Worm (Caenorhabditis elegans) whole organism, L4 larva: ENCODE results near the gene srv-9.

Experiments used
- D1046.2 ChIP-seq: fragments of 200-800 bp; sonication (Bioruptor generic); IDR thresholded peaks from 2 replicates; pipeline ENCODE4 v1.3.6; 2022; ENCODE audit warnings: missing genetic modification characterization, missing compliant biosample characterization
- F10B5.3 ChIP-seq: sonication (generic microtip); optimal IDR thresholded peaks from 2 replicates; lab custom pipeline; 2016; ENCODE audit warnings: mild to moderate bottlenecking, missing genetic modification characterization, missing compliant biosample characterization
- F26F4.8 ChIP-seq: fragments of 200-800 bp; sonication (Bioruptor generic); conservative IDR thresholded peaks from 2 replicates; pipeline ENCODE4 v1.3.6; 2022; ENCODE audit warnings: missing genetic modification characterization, missing compliant biosample characterization
- F49E8.2 ChIP-seq: sonication (generic microtip); optimal IDR thresholded peaks from 2 replicates; lab custom pipeline; 2016; ENCODE audit warnings: missing compliant biosample characterization, mild to moderate bottlenecking, missing genetic modification characterization, borderline replicate concordance
- R02D3.7 ChIP-seq: fragments of 150-350 bp; sonication (generic microtip); optimal IDR thresholded peaks from 3 replicates; lab custom pipeline; 2014; ENCODE audit warnings: missing biosample characterization, missing genetic modification characterization
- T20F7.1 ChIP-seq: fragments of 200-800 bp; sonication (Bioruptor generic); optimal IDR thresholded peaks from 2 replicates; lab custom pipeline; 2018; ENCODE audit warnings: mild to moderate bottlenecking, missing genetic modification characterization, missing compliant biosample characterization
- T26A8.4 ChIP-seq: fragments of 200-800 bp; sonication (Bioruptor generic); IDR thresholded peaks from 2 replicates; pipeline ENCODE4 v1.3.6; 2022; ENCODE audit warnings: missing genetic modification characterization, missing compliant biosample characterization
- Y105C5A.15 ChIP-seq: fragments of 200-800 bp; sonication (Bioruptor generic); IDR thresholded peaks from 2 replicates; pipeline ENCODE4 v1.3.6; 2022; ENCODE audit warnings: missing genetic modification characterization, missing compliant biosample characterization
- Y5F2A.4 ChIP-seq: fragments of 200-800 bp; sonication (Bioruptor generic); optimal IDR thresholded peaks from 2 replicates; lab custom pipeline; 2018; ENCODE audit warnings: mild to moderate bottlenecking, missing genetic modification characterization, missing compliant biosample characterization
- aha-1 ChIP-seq: fragments of 150-350 bp; peaks from one replicate; lab custom pipeline; 2014; ENCODE audit warnings: missing biosample characterization, missing genetic modification characterization
- aly-2 ChIP-seq: sonication (generic microtip); optimal IDR thresholded peaks from 2 replicates; lab custom pipeline; 2018; ENCODE audit warnings: missing biosample characterization, missing genetic modification characterization
- ceh-28 ChIP-seq: fragments of 150-350 bp; optimal IDR thresholded peaks from 2 replicates; lab custom pipeline; 2014; ENCODE audit warnings: missing biosample characterization, missing genetic modification reagents, missing genetic modification characterization
- ceh-32 ChIP-seq: sonication (generic microtip); optimal IDR thresholded peaks from 2 replicates; lab custom pipeline; 2016; ENCODE audit warnings: mild to moderate bottlenecking, missing genetic modification characterization, missing compliant biosample characterization; ENCODE audit not compliant: poor library complexity
- ces-1 ChIP-seq: fragments of 150-350 bp; sonication (generic microtip); optimal IDR thresholded peaks from 4 replicates; lab custom pipeline; 2014; ENCODE audit warnings: missing biosample characterization, missing genetic modification reagents, missing genetic modification characterization
- ctbp-1 ChIP-seq: fragments of 200-800 bp; sonication (Bioruptor generic); IDR thresholded peaks from 2 replicates; pipeline ENCODE4 v1.3.6; 2022; ENCODE audit warnings: missing genetic modification reagents, missing genetic modification characterization, missing compliant biosample characterization
- daf-12 ChIP-seq: fragments of 150-350 bp; optimal IDR thresholded peaks from 2 replicates; lab custom pipeline; 2014; ENCODE audit warnings: missing biosample characterization, missing genetic modification reagents, missing genetic modification characterization
- daf-19 ChIP-seq: fragments of 200-800 bp; sonication (Bioruptor generic); conservative IDR thresholded peaks from 2 replicates; pipeline ENCODE4 v1.3.6; 2022; ENCODE audit warnings: missing genetic modification characterization, missing compliant biosample characterization
- dmd-8 ChIP-seq: fragments of 200-800 bp; sonication (Bioruptor generic); IDR thresholded peaks from 2 replicates; pipeline ENCODE4 v1.3.6; 2022; ENCODE audit warnings: missing genetic modification characterization, missing compliant biosample characterization
- dmd-9 ChIP-seq: fragments of 200-800 bp; sonication (Bioruptor generic); IDR thresholded peaks from 2 replicates; pipeline ENCODE4 v1.3.6; 2022; ENCODE audit warnings: missing genetic modification reagents, missing genetic modification characterization, missing compliant biosample characterization
- fkh-10 ChIP-seq: fragments of 150-350 bp; optimal IDR thresholded peaks from 2 replicates; lab custom pipeline; 2014; ENCODE audit warnings: missing biosample characterization, missing genetic modification reagents, missing genetic modification characterization
- gei-8 ChIP-seq: fragments of 200-800 bp; sonication (Bioruptor generic); optimal IDR thresholded peaks from 2 replicates; lab custom pipeline; 2018; ENCODE audit warnings: mild to moderate bottlenecking, missing genetic modification characterization, missing compliant biosample characterization
- hif-1 ChIP-seq, 2 experiments: sonication (generic microtip); optimal IDR thresholded peaks; 2 replicates each; lab custom pipeline; 2016 to 2017; ENCODE audit warnings: missing compliant biosample characterization in 2 of 2, missing genetic modification characterization in 2 of 2, missing genetic modification reagents in 2 of 2, missing genotype in 2 of 2, mild to moderate bottlenecking in 1 of 2
- hlh-30 ChIP-seq: sonication (generic microtip); optimal IDR thresholded peaks from 2 replicates; lab custom pipeline; 2017; ENCODE audit warnings: antibody characterized with exemption, mild to moderate bottlenecking, missing genetic modification characterization, missing compliant biosample characterization; ENCODE audit not compliant: insufficient read depth
- hmg-1.1 ChIP-seq: fragments of 200-800 bp; sonication (Bioruptor generic); IDR thresholded peaks from 2 replicates; pipeline ENCODE4 v1.3.6; 2022; ENCODE audit warnings: missing genetic modification reagents, missing genetic modification characterization, missing compliant biosample characterization
- jun-1 ChIP-seq: fragments of 150-350 bp; optimal IDR thresholded peaks from 2 replicates; lab custom pipeline; 2014; ENCODE audit warnings: missing biosample characterization, missing genetic modification reagents, missing genetic modification characterization
- lim-7 ChIP-seq: fragments of 200-800 bp; sonication (Bioruptor generic); IDR thresholded peaks from 2 replicates; pipeline ENCODE4 v1.3.6; 2022; ENCODE audit warnings: missing genetic modification characterization, missing compliant biosample characterization
- lin-13 ChIP-seq: fragments of 150-350 bp; optimal IDR thresholded peaks from 2 replicates; lab custom pipeline; 2014; ENCODE audit warnings: missing biosample characterization, missing genetic modification reagents, missing genetic modification characterization
- lin-29 ChIP-seq: fragments of 200-800 bp; sonication (Bioruptor generic); IDR thresholded peaks from 2 replicates; pipeline ENCODE4 v1.3.6; 2022; ENCODE audit warnings: missing genetic modification reagents, missing genetic modification characterization, missing compliant biosample characterization
- lin-38 ChIP-seq: fragments of 200-800 bp; sonication (Bioruptor generic); IDR thresholded peaks from 2 replicates; pipeline ENCODE4 v1.3.6; 2022; ENCODE audit warnings: missing genetic modification reagents, missing genetic modification characterization, missing compliant biosample characterization
- lir-3 ChIP-seq: sonication (generic microtip); optimal IDR thresholded peaks from 2 replicates; lab custom pipeline; 2016; ENCODE audit warnings: mild to moderate bottlenecking, missing genetic modification characterization, missing compliant biosample characterization
- madf-5 ChIP-seq, 2 experiments: fragments of 200-800 bp; sonication (Bioruptor generic); IDR thresholded peaks; 2 replicates each; pipeline ENCODE4 v1.3.6; 2022; ENCODE audit warnings: missing compliant biosample characterization in 2 of 2, missing genetic modification characterization in 2 of 2
- nhr-10 ChIP-seq: fragments of 150-350 bp; optimal IDR thresholded peaks from 2 replicates; lab custom pipeline; 2014; ENCODE audit warnings: missing biosample characterization, missing genetic modification characterization
- nhr-102 ChIP-seq: sonication (generic microtip); optimal IDR thresholded peaks from 2 replicates; lab custom pipeline; 2016; ENCODE audit warnings: mild to moderate bottlenecking, missing genetic modification characterization, moderate library complexity, missing compliant biosample characterization
- nhr-111 ChIP-seq: fragments of 200-800 bp; sonication (Bioruptor generic); optimal IDR thresholded peaks from 2 replicates; lab custom pipeline; 2018; ENCODE audit warnings: mild to moderate bottlenecking, missing genetic modification characterization, missing compliant biosample characterization
- nhr-28 ChIP-seq: fragments of 150-350 bp; optimal IDR thresholded peaks from 2 replicates; lab custom pipeline; 2014; ENCODE audit warnings: missing biosample characterization, missing genetic modification characterization
- nhr-6 ChIP-seq: fragments of 150-350 bp; optimal IDR thresholded peaks from 2 replicates; lab custom pipeline; 2014; ENCODE audit warnings: missing biosample characterization, missing genetic modification characterization
- php-3 ChIP-seq: fragments of 200-800 bp; sonication (Bioruptor generic); IDR thresholded peaks from 2 replicates; pipeline ENCODE4 v1.3.6; 2022; ENCODE audit warnings: missing genetic modification reagents, missing genetic modification characterization, missing compliant biosample characterization
- pqm-1 ChIP-seq: sonication (generic microtip); optimal IDR thresholded peaks from 2 replicates; lab custom pipeline; 2017; ENCODE audit warnings: missing biosample characterization, missing genetic modification characterization
- saeg-2 ChIP-seq: fragments of 200-800 bp; sonication (Bioruptor generic); IDR thresholded peaks from 2 replicates; pipeline ENCODE4 v1.3.6; 2022; ENCODE audit warnings: missing genetic modification reagents, missing genetic modification characterization, missing compliant biosample characterization
- set-16 ChIP-seq: fragments of 200-800 bp; sonication (Bioruptor generic); IDR thresholded peaks from 2 replicates; pipeline ENCODE4 v1.3.6; 2022; ENCODE audit warnings: missing genetic modification reagents, missing genetic modification characterization, missing compliant biosample characterization
- skn-1 ChIP-seq: fragments of 150-350 bp; optimal IDR thresholded peaks from 2 replicates; lab custom pipeline; 2014; ENCODE audit warnings: missing biosample characterization, missing genetic modification characterization
- snpc-1.2 ChIP-seq: fragments of 200-800 bp; sonication (Bioruptor generic); IDR thresholded peaks from 2 replicates; pipeline ENCODE4 v1.3.6; 2022; ENCODE audit warnings: missing genetic modification reagents, missing genetic modification characterization, missing compliant biosample characterization
- spr-1 ChIP-seq: sonication (generic microtip); optimal IDR thresholded peaks from 2 replicates; lab custom pipeline; 2016; ENCODE audit warnings: mild to moderate bottlenecking, missing genetic modification characterization, missing compliant biosample characterization
- spr-3 ChIP-seq: fragments of 200-800 bp; sonication (Bioruptor generic); optimal IDR thresholded peaks from 2 replicates; lab custom pipeline; 2018; ENCODE audit warnings: mild to moderate bottlenecking, missing genetic modification characterization, missing compliant biosample characterization
- unc-130 ChIP-seq: sonication (generic microtip); optimal IDR thresholded peaks from 2 replicates; lab custom pipeline; 2016; ENCODE audit warnings: missing genetic modification reagents, missing genetic modification characterization, missing compliant biosample characterization
- unc-39 ChIP-seq: sonication (generic microtip); optimal IDR thresholded peaks from 2 replicates; lab custom pipeline; 2017; ENCODE audit warnings: missing biosample characterization, missing genetic modification characterization
- unc-62 ChIP-seq, 3 experiments: fragments of 150-350 bp in 1 of 3; sonication (generic microtip); optimal IDR thresholded peaks in 2 of 3; peaks in 1 of 3; 1 replicate in 1 of 3; 2 replicates in 2 of 3; lab custom pipeline; 2014 to 2017; ENCODE audit warnings: missing biosample characterization in 3 of 3, missing genetic modification characterization in 3 of 3, missing genetic modification reagents in 3 of 3, missing genotype in 1 of 3
- zfp-2 ChIP-seq: sonication (generic microtip); optimal IDR thresholded peaks from 2 replicates; lab custom pipeline; 2016; ENCODE audit warnings: mild to moderate bottlenecking, missing genetic modification characterization, missing compliant biosample characterization
- zfp-3 ChIP-seq: fragments of 200-800 bp; sonication (Bioruptor generic); conservative IDR thresholded peaks from 2 replicates; pipeline ENCODE4 v1.3.6; 2022; ENCODE audit warnings: missing genetic modification reagents, missing genetic modification characterization, missing compliant biosample characterization
- zip-11 ChIP-seq: fragments of 200-800 bp; sonication (Bioruptor generic); IDR thresholded peaks from 2 replicates; pipeline ENCODE4 v1.3.6; 2022; ENCODE audit warnings: missing genetic modification characterization, missing compliant biosample characterization
- zip-2 ChIP-seq: fragments of 150-350 bp; optimal IDR thresholded peaks from 2 replicates; lab custom pipeline; 2014; ENCODE audit warnings: missing biosample characterization, missing genetic modification characterization
- ztf-11 ChIP-seq: fragments of 150-350 bp; optimal IDR thresholded peaks from 2 replicates; lab custom pipeline; 2014; ENCODE audit warnings: missing biosample characterization, missing genetic modification characterization
- ztf-7 ChIP-seq: fragments of 150-350 bp; optimal IDR thresholded peaks from 2 replicates; lab custom pipeline; 2014; ENCODE audit warnings: missing biosample characterization, missing genetic modification characterization

The srv-9 gene

DNA sequence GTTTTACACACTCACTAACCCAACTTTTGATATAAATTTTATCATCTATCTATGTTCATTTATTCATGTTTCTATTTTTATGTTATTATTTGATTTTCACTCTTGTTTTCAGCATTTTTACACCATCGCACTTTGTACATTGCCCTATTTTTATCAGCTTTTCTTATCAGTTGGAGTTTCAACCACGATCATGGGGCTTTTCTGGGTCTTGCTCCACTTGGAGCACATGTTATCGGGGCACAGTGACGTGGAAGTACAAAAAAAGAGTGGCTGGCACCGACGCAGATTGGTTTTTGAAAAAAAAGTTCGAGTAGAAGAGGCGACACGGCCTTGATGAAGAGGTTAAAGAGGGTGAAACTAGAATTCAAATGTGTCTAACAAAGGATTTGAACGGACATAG lies 45.8 kb downstream of the srv-9 start (continued):
- TF ChIP-seq unc-130 (GFP tag; lab: Kevin White, UChicago) = no peak
- no peak for TF ChIP-seq lin-13 (GFP tag; lab: Kevin White, UChicago)
- TF ChIP-seq unc-39 (tag; lab: Kevin White, UChicago) = no peak
- TF ChIP-seq lim-7 (GFP tag; lab: Robert Waterston, UW) = no peak
- TF ChIP-seq nhr-111 = no peak
- TF ChIP-seq daf-19 (GFP tag; lab: Robert Waterston, UW) = no peak
- TF ChIP-seq zfp-2 (tag; lab: Kevin White, UChicago) = no peak
- peak; percentile 65 for TF ChIP-seq nhr-6 (tag; lab: Kevin White, UChicago)
- no peak for TF ChIP-seq zip-11
- TF ChIP-seq lir-3 (tag; lab: Kevin White, UChicago) = no peak
- 0 out of 2 replicates have a peak, but pooled peaks have one; percentile 20 for TF ChIP-seq saeg-2 (GFP tag; lab: Robert Waterston, UW)
- no peak for TF ChIP-seq spr-1
- TF ChIP-seq madf-5 (GFP tag; IDR thresholded peaks at IDR 0.05; lab: Robert Waterston, UW) = no peak
- no peak for TF ChIP-seq lin-38
- no peak for TF ChIP-seq unc-62 (GFP tag; optimal IDR thresholded peaks at IDR 0.05 in 1 of 2; lab: Kevin White, UChicago)
- no peak for TF ChIP-seq unc-62 (tag; optimal IDR thresholded peaks at IDR 0.05; lab: Kevin White, UChicago)
- TF ChIP-seq lin-29 (GFP tag; lab: Robert Waterston, UW) = no peak
- no peak for TF ChIP-seq dmd-9 (GFP tag; lab: Robert Waterston, UW)
- no peak for TF ChIP-seq ceh-32 (tag; lab: Kevin White, UChicago)
- no peak for TF ChIP-seq F10B5.3
- no peak for TF ChIP-seq D1046.2 (GFP tag; lab: Robert Waterston, UW)
- TF ChIP-seq ztf-11 (tag; lab: Kevin White, UChicago) = no peak
- TF ChIP-seq R02D3.7 (tag; lab: Kevin White, UChicago) = no peak
- no peak for TF ChIP-seq ceh-28 (tag; lab: Kevin White, UChicago)
- TF ChIP-seq ces-1 (GFP tag; lab: Kevin White, UChicago) = no peak
- no peak for TF ChIP-seq zip-2 (tag; lab: Kevin White, UChicago)
- no peak for TF ChIP-seq set-16
- TF ChIP-seq F26F4.8 (GFP tag; lab: Robert Waterston, UW) = no peak
- TF ChIP-seq nhr-28 (tag; lab: Kevin White, UChicago) = peak; percentile 62
- TF ChIP-seq php-3 = peak; percentile 71
- TF ChIP-seq skn-1 (tag; lab: Kevin White, UChicago) = no peak
- no peak for TF ChIP-seq ztf-7 (tag; lab: Kevin White, UChicago)
- TF ChIP-seq pqm-1 (tag; lab: Kevin White, UChicago) = peak; percentile 52
- no peak for TF ChIP-seq fkh-10 (GFP tag; lab: Kevin White, UChicago)
- TF ChIP-seq spr-3 = no peak
- TF ChIP-seq hif-1 (tag; optimal IDR thresholded peaks at IDR 0.05; lab: Kevin White, UChicago) = peak in 1 of 2 experiments; percentile 27
- peak; percentile 41 for TF ChIP-seq T20F7.1
- no peak for TF ChIP-seq jun-1 (tag; lab: Kevin White, UChicago)
- no peak for TF ChIP-seq Y5F2A.4 (GFP tag; lab: Kevin White, UChicago)
- no peak for TF ChIP-seq ctbp-1 (GFP tag; lab: Robert Waterston, UW)
- TF ChIP-seq nhr-102 (tag; lab: Kevin White, UChicago) = peak; percentile 52
- no peak for TF ChIP-seq hmg-1.1 (GFP tag; lab: Robert Waterston, UW)
- no peak for TF ChIP-seq F49E8.2
- TF ChIP-seq Y105C5A.15 (GFP tag; lab: Robert Waterston, UW) = no peak
- TF ChIP-seq zfp-3 (GFP tag; lab: Robert Waterston, UW) = no peak
- peak; percentile 69 for TF ChIP-seq hlh-30 (tag; lab: Kevin White, UChicago)
- no peak for TF ChIP-seq daf-12 (tag; lab: Kevin White, UChicago)
- no peak for TF ChIP-seq T26A8.4
- TF ChIP-seq dmd-8 (GFP tag; lab: Robert Waterston, UW) = no peak
- no peak for TF ChIP-seq aha-1 (tag; lab: Kevin White, UChicago)
- no peak for TF ChIP-seq aly-2 (tag; lab: Kevin White, UChicago)
- TF ChIP-seq nhr-10 = no peak
- no peak for TF ChIP-seq snpc-1.2 (GFP tag; lab: Robert Waterston, UW)
- TF ChIP-seq gei-8 (GFP tag; lab: Kevin White, UChicago) = no peak
